Fruit fly (Drosophila melanogaster) S2 (cell line): ENCODE measurements around the gene Arpc2.

Experiments used
- CG8478 ChIP-seq: fragments of >200 bp; optimal IDR thresholded peaks from 2 replicates; lab custom pipeline; 2018
- CTCF ChIP-seq, 2 experiments: fragments of >200 bp; optimal IDR thresholded peaks; 2 replicates each; lab custom pipeline; 2018

dm6 chr2L:20374054-20374507 lies 42.8 kb upstream of the Arpc2 start, which contains the start of gene Ugt37A1:
- no peak for TF ChIP-seq CTCF (optimal IDR thresholded peaks at IDR 0.05; lab: Kevin White, UChicago)
- TF ChIP-seq CG8478, result no peak
